Fruit fly (Drosophila melanogaster): ENCODE measurements around the gene CG14933.

CG14933 gene

DNA sequence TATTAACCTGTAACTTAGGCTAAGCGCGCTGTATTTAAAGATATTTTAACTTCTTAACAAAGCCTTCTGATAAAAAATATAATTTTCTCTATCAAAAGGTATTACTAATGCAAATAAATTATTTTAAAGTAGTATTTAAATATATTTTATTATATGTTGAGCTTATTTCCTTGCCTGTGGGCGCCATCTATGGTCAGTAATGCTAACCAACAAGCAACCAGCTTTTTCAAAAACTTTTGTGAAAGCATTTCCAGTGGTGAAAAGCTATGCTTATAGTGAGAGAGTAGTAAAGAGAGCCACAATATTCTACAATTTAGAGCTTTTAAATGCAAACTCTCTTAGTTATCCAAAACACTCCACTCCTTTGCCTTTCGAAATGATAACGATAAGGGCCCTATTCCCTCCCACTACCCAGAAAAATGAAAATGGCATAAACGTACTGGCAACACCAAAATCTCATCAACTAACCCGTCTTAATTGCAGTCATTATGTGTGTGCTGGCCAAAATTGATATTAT lies 36.2 kb downstream of the CG14933 start:
- no peak for TF ChIP-seq topi (GFP tag; optimal IDR thresholded peaks at IDR 0.05)
- no peak for TF ChIP-seq vri (GFP tag; optimal IDR thresholded peaks at IDR 0.05)
- TF ChIP-seq Met (GFP tag; optimal IDR thresholded peaks at IDR 0.05) = no peak
- no peak for TF ChIP-seq Sox14 (GFP tag; optimal IDR thresholded peaks at IDR 0.05)
- TF ChIP-seq CG8632 (GFP tag; optimal IDR thresholded peaks at IDR 0.05) = no peak
- no peak for TF ChIP-seq dsx (GFP tag; optimal IDR thresholded peaks at IDR 0.05; ENCODE audit: poor library complexity, severe bottlenecking)

DNA sequence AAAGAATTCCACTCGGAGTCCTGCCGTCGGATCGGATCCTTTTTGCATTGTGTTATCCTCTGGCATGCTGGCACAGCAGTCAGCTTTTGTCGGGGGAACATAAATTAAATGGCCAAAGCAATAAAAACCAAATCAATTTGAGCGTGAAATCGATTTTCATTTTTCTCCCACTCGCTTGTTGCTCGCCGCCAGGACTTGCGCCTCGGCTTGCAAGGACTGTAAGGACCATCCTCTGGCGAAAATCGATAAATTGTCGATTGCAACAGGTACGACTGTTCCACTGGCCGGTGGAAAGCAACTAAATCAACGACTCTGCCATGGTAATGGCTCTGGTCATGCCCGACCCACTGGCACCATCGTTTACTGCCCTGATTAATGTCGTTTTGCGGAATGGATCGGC lies 50.6 kb downstream of the CG14933 start:
- TF ChIP-seq ss (GFP tag; optimal IDR thresholded peaks at IDR 0.05) (no peak), OdsH (GFP tag; optimal IDR thresholded peaks at IDR 0.05) (no peak), CG3032 (tag; optimal IDR thresholded peaks at IDR 0.05) (no peak), Eip75B (GFP tag; optimal IDR thresholded peaks at IDR 0.05) (no peak), Met (GFP tag; optimal IDR thresholded peaks at IDR 0.05) (no peak), CG31627 (GFP tag; optimal IDR thresholded peaks at IDR 0.05) (no peak), CG11294 (GFP tag; IDR thresholded peaks at IDR 0.05) (no peak), Hr39 (GFP tag; optimal IDR thresholded peaks at IDR 0.05) (no peak), eg (GFP tag; IDR thresholded peaks at IDR 0.05) (no peak), svp (GFP tag) (no peak), CG6854 (GFP tag; optimal IDR thresholded peaks at IDR 0.05) (no peak)
